Fruit fly (Drosophila melanogaster): ENCODE measurements around the gene mdu.

DNA sequence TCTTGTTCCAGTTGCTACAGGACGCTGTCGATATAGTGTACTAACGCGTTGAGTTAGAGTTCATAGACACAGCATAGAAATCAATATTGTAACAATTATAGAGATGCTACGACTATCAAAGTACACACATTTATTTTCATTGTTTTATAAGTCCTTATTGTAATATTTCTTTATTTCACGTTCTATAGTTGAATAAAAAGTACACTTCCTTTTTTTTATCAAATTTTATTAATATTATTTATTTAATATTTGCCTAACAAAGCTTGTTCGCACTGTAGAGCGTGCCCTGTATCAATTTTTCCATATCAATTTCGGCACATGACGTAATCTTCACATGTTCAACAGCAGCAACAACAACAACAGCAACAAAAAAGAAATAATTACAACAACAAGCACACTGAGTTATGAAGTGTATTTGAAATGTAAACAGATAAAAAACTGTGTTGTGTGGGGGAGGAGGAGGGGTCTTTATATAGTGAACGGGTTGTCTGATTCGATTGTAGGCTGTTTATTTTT, 23.0 kb upstream of the mdu start:
- peak; percentile 19 for TF ChIP-seq CG6276 (GFP tag; optimal IDR thresholded peaks at IDR 0.05)
- TF ChIP-seq CG6792 (GFP tag; optimal IDR thresholded peaks at IDR 0.05), result peak; percentile 6
- peak; percentile 69 for TF ChIP-seq Eip78C (GFP tag)
